Fruit fly (Drosophila melanogaster): ENCODE measurements around the gene danr.

dm6 chr3R:25172976-25173375 lies 35.1 kb downstream of the danr start:
- peak; percentile 23 for TF ChIP-seq CG15479 (GFP tag; optimal IDR thresholded peaks at IDR 0.05)
- TF ChIP-seq CG11247 (GFP tag; IDR thresholded peaks at IDR 0.05), result no peak
- TF ChIP-seq ro (GFP tag; IDR thresholded peaks at IDR 0.05), result no peak
- no peak for TF ChIP-seq vfl (GFP tag; optimal IDR thresholded peaks at IDR 0.05)
- no peak for TF ChIP-seq crol (GFP tag; IDR thresholded peaks at IDR 0.05)
- TF ChIP-seq CG10274 (GFP tag; optimal IDR thresholded peaks at IDR 0.05), result no peak
- no peak for TF ChIP-seq NC2α (GFP tag; optimal IDR thresholded peaks at IDR 0.05)
- TF ChIP-seq disco-r (GFP tag; optimal IDR thresholded peaks at IDR 0.05), result no peak
- no peak for TF ChIP-seq btn (GFP tag; optimal IDR thresholded peaks at IDR 0.05)
- TF ChIP-seq CG30431 (GFP tag; optimal IDR thresholded peaks at IDR 0.05), result no peak
- TF ChIP-seq kah (GFP tag; optimal IDR thresholded peaks at IDR 0.05), result no peak
- TF ChIP-seq Fer1 (GFP tag; optimal IDR thresholded peaks at IDR 0.05), result no peak
